Fruit fly (Drosophila melanogaster) whole organism, embryonic: ENCODE data around the gene CG5937.

Source experiments
- Blimp-1 ChIP-seq: fragments of 200-800 bp; sonication (Bioruptor generic); optimal IDR thresholded peaks from 3 replicates; lab custom pipeline; 2018; ENCODE audit warnings: missing biosample characterization, missing genetic modification characterization, mild to moderate bottlenecking, moderate library complexity, missing genetic modification reagents
- CG10979 ChIP-seq: fragments of 200-800 bp; sonication (Bioruptor generic); optimal IDR thresholded peaks from 2 replicates; lab custom pipeline; 2018; ENCODE audit warnings: missing biosample characterization, mild to moderate bottlenecking, missing genetic modification characterization, moderate library complexity
- CG2129 ChIP-seq: fragments of 200-800 bp; sonication (Bioruptor generic); IDR thresholded peaks from 2 replicates; pipeline ENCODE4 v1.3.6; 2022; ENCODE audit warnings: missing biosample characterization, missing genetic modification characterization; ENCODE audit not compliant: partially characterized antibody
- CG2875 ChIP-seq: fragments of 200-800 bp; sonication (Bioruptor generic); optimal IDR thresholded peaks from 2 replicates; lab custom pipeline; 2017; ENCODE audit warnings: missing biosample characterization, mild to moderate bottlenecking, missing genetic modification characterization, missing genetic modification reagents
- CG3163 ChIP-seq: fragments of 200-800 bp; sonication (Bioruptor generic); optimal IDR thresholded peaks from 3 replicates; lab custom pipeline; 2016; ENCODE audit warnings: missing biosample characterization, missing genetic modification characterization
- CG9797 ChIP-seq: fragments of 200-800 bp; sonication (Bioruptor generic); optimal IDR thresholded peaks from 3 replicates; lab custom pipeline; 2018; ENCODE audit warnings: missing biosample characterization, mild to moderate bottlenecking, missing genetic modification characterization
- HHEX ChIP-seq: fragments of 200-800 bp; sonication (Bioruptor generic); optimal IDR thresholded peaks from 3 replicates; lab custom pipeline; 2017; ENCODE audit warnings: missing biosample characterization, mild to moderate bottlenecking, missing genetic modification characterization, missing genetic modification reagents
- Lhr ChIP-seq: fragments of 200-800 bp; sonication (Bioruptor generic); optimal IDR thresholded peaks from 3 replicates; lab custom pipeline; 2017; ENCODE audit warnings: mild to moderate bottlenecking, missing biosample characterization, missing genetic modification reagents, missing genetic modification characterization
- crp ChIP-seq, 2 experiments: fragments of 200-800 bp; sonication (Bioruptor generic); optimal IDR thresholded peaks; 2 replicates in 1 of 2; 3 replicates in 1 of 2; lab custom pipeline; 2017; ENCODE audit warnings: missing biosample characterization in 2 of 2, missing genetic modification characterization in 2 of 2, mild to moderate bottlenecking in 1 of 2, moderate library complexity in 1 of 2
- ftz-f1 ChIP-seq: fragments of 200-800 bp; sonication (Bioruptor generic); optimal IDR thresholded peaks from 2 replicates; lab custom pipeline; 2016; ENCODE audit warnings: missing biosample characterization, missing genetic modification characterization
- insv ChIP-seq, 2 experiments: fragments of 200-800 bp; sonication (Bioruptor generic); optimal IDR thresholded peaks; 3 replicates each; lab custom pipeline; 2016 to 2018; ENCODE audit warnings: missing biosample characterization in 2 of 2, missing genetic modification characterization in 2 of 2
- pan ChIP-seq, 4 experiments: fragments of >200 bp in 3 of 4; fragments of 200-800 bp in 1 of 4; sonication (Bioruptor generic) in 1 of 4; optimal IDR thresholded peaks in 3 of 4; IDR thresholded peaks in 1 of 4; 2 replicates each; pipeline versions ENCODE4 v1.3.6 to Lab custom; 2017 to 2022; ENCODE audit warnings: missing biosample characterization in 2 of 4, missing genetic modification characterization in 2 of 4, mixed read lengths in 1 of 4
- psq ChIP-seq: fragments of 200-800 bp; sonication (Bioruptor generic); optimal IDR thresholded peaks from 2 replicates; lab custom pipeline; 2017; ENCODE audit warnings: missing biosample characterization, missing genetic modification characterization

DNA sequence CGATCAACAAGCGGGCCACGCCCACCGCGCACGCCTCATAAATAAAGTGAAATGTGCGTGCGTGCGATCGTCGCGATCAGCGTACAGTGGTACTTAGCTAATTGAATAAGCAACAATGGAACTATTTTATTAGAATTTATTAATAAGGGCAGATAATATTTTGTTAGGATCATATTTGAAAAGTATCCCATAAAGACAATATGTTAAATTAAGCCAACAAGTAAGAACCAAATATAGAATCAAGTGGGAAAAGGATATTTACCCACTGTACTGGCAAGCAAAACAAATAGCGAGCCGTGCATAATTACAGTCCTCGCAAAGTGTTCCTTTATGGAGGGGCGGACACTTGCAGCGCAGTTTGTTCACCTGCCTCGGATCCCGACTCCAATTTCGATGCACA is 17.7 kb upstream of the CG5937 start:
- TF ChIP-seq CG3163 (GFP tag; lab: Kevin White, UChicago) (no peak), crp (GFP tag; optimal IDR thresholded peaks at IDR 0.05; lab: Kevin White, UChicago) (no peak), pan (optimal IDR thresholded peaks at IDR 0.05; lab: Kevin White, UChicago) (no peak), pan (GFP tag; optimal IDR thresholded peaks at IDR 0.05 in 1 of 2, IDR thresholded peaks at IDR 0.05 in 1 of 2) (no peak), Blimp-1 (no peak), ftz-f1 (GFP tag; lab: Kevin White, UChicago) (no peak), CG2129 (GFP tag; lab: Robert Waterston, UW) (no peak), psq (GFP tag; lab: Kevin White, UChicago) (no peak), CG10979 (peak; percentile 23), CG2875 (GFP tag; lab: Kevin White, UChicago) (no peak), CG9797 (GFP tag; lab: Kevin White, UChicago) (no peak), insv (GFP tag; optimal IDR thresholded peaks at IDR 0.05; lab: Kevin White, UChicago) (no peak), HHEX (GFP tag; lab: Kevin White, UChicago) (no peak), Lhr (no peak)
